Fruit fly (Drosophila melanogaster) whole organism, pupa: ENCODE measurements around the gene Osi24.

Experiments
- CG10348 ChIP-seq: fragments of 200-800 bp; sonication (Bioruptor generic); IDR thresholded peaks from 2 replicates; pipeline ENCODE4 v1.3.6; 2022; ENCODE audit warnings: missing biosample characterization, missing genetic modification characterization
- CG13204 ChIP-seq: fragments of 200-800 bp; sonication (Bioruptor generic); optimal IDR thresholded peaks from 2 replicates; lab custom pipeline; 2018; ENCODE audit warnings: missing biosample characterization, mild to moderate bottlenecking, missing genetic modification characterization, moderate library complexity
- CG15710 ChIP-seq: fragments of 200-800 bp; sonication (Bioruptor generic); optimal IDR thresholded peaks from 2 replicates; lab custom pipeline; 2018; ENCODE audit warnings: missing biosample characterization, mild to moderate bottlenecking, missing genetic modification characterization, moderate library complexity
- CG17806 ChIP-seq: fragments of 200-800 bp; sonication (Bioruptor generic); optimal IDR thresholded peaks from 2 replicates; lab custom pipeline; 2018; ENCODE audit warnings: missing biosample characterization, mild to moderate bottlenecking, missing genetic modification characterization, moderate library complexity
- CG32121 ChIP-seq: fragments of 200-800 bp; sonication (Bioruptor generic); IDR thresholded peaks from 2 replicates; pipeline ENCODE4 v1.3.6; 2022; ENCODE audit warnings: missing biosample characterization, missing genetic modification characterization
- CG34367 ChIP-seq: fragments of 200-800 bp; sonication (Bioruptor generic); optimal IDR thresholded peaks from 2 replicates; lab custom pipeline; 2018; ENCODE audit warnings: missing biosample characterization, mild to moderate bottlenecking, missing genetic modification characterization
- CG8159 ChIP-seq: fragments of 200-800 bp; sonication (Bioruptor generic); optimal IDR thresholded peaks from 3 replicates; lab custom pipeline; 2018; ENCODE audit warnings: missing biosample characterization, mild to moderate bottlenecking, missing genetic modification characterization, moderate library complexity
- CG9948 ChIP-seq: fragments of 200-800 bp; sonication (Bioruptor generic); optimal IDR thresholded peaks from 2 replicates; lab custom pipeline; 2018; ENCODE audit warnings: missing biosample characterization, mild to moderate bottlenecking, missing genetic modification characterization, moderate library complexity
- EcR ChIP-seq: fragments of 200-800 bp; sonication (Bioruptor generic); optimal IDR thresholded peaks from 3 replicates; lab custom pipeline; 2019; ENCODE audit warnings: missing biosample characterization, missing genetic modification characterization, mild to moderate bottlenecking, moderate library complexity, missing genetic modification reagents
- Pif1B ChIP-seq: fragments of 200-800 bp; sonication (Bioruptor generic); optimal IDR thresholded peaks from 3 replicates; lab custom pipeline; 2016; ENCODE audit warnings: missing biosample characterization, missing genetic modification characterization
- fd96Ca ChIP-seq: fragments of 200-800 bp; sonication (Bioruptor generic); IDR thresholded peaks from 3 replicates; pipeline ENCODE4 v1.3.6; 2022; ENCODE audit warnings: missing biosample characterization, missing genetic modification characterization
- gl ChIP-seq: fragments of 200-800 bp; sonication (Bioruptor generic); optimal IDR thresholded peaks from 2 replicates; lab custom pipeline; 2018; ENCODE audit warnings: missing biosample characterization, mild to moderate bottlenecking, missing genetic modification characterization

- TF ChIP-seq CG34367 (tag; lab: Kevin White, UChicago) = no peak
- no peak for TF ChIP-seq EcR
- TF ChIP-seq CG9948 (tag; lab: Kevin White, UChicago) = no peak
- TF ChIP-seq CG15710 (tag; lab: Kevin White, UChicago) = no peak
- no peak for TF ChIP-seq Pif1B (GFP tag; lab: Kevin White, UChicago)
- no peak for TF ChIP-seq CG10348 (GFP tag; lab: Robert Waterston, UW)
- no peak for TF ChIP-seq CG17806
- no peak for TF ChIP-seq CG13204
- TF ChIP-seq fd96Ca (GFP tag; lab: Robert Waterston, UW) = no peak
- no peak for TF ChIP-seq gl (tag; lab: Kevin White, UChicago)
- no peak for TF ChIP-seq CG8159 (tag; lab: Kevin White, UChicago)
- TF ChIP-seq CG32121 (GFP tag; lab: Robert Waterston, UW) = no peak
Measured at dm6 chr3R:6199717-6200116, 1.1 kb downstream of the Osi24 start.
